Fruit fly (Drosophila melanogaster) whole organism, embryonic: ENCODE measurements around the gene euc.

Source experiments
- Blimp-1 ChIP-seq: fragments of 200-800 bp; sonication (Bioruptor generic); optimal IDR thresholded peaks from 3 replicates; lab custom pipeline; 2018; ENCODE audit warnings: missing biosample characterization, missing genetic modification characterization, mild to moderate bottlenecking, moderate library complexity, missing genetic modification reagents
- CG11696 ChIP-seq: fragments of 200-800 bp; sonication (Bioruptor generic); IDR thresholded peaks from 2 replicates; pipeline ENCODE4 v1.3.6; 2022; ENCODE audit warnings: missing biosample characterization, missing genetic modification characterization
- CG12071 ChIP-seq: fragments of 200-800 bp; sonication (Bioruptor generic); optimal IDR thresholded peaks from 3 replicates; lab custom pipeline; 2018; ENCODE audit warnings: missing biosample characterization, mild to moderate bottlenecking, missing genetic modification characterization
- CG12391 ChIP-seq: fragments of 200-800 bp; sonication (Bioruptor generic); optimal IDR thresholded peaks from 3 replicates; lab custom pipeline; 2018; ENCODE audit warnings: missing biosample characterization, mild to moderate bottlenecking, missing genetic modification characterization, moderate library complexity
- CG12659 ChIP-seq: fragments of 200-800 bp; sonication (Bioruptor generic); optimal IDR thresholded peaks from 3 replicates; lab custom pipeline; 2017; ENCODE audit warnings: mild to moderate bottlenecking, missing biosample characterization, missing genetic modification reagents, missing genetic modification characterization
- CG14014 ChIP-seq: fragments of 200-800 bp; sonication (Bioruptor generic); IDR thresholded peaks from 2 replicates; pipeline ENCODE4 v1.3.6; 2022; ENCODE audit warnings: missing biosample characterization, missing genetic modification characterization
- CG15696 ChIP-seq: fragments of 200-800 bp; sonication (Bioruptor generic); optimal IDR thresholded peaks from 2 replicates; lab custom pipeline; 2019; ENCODE audit warnings: missing biosample characterization, mild to moderate bottlenecking, missing genetic modification characterization, moderate library complexity
- CG16779 ChIP-seq: fragments of 200-800 bp; sonication (Bioruptor generic); IDR thresholded peaks from 2 replicates; pipeline ENCODE4 v1.3.6; 2022; ENCODE audit warnings: missing biosample characterization, missing genetic modification characterization
- CG17912 ChIP-seq: fragments of 200-800 bp; sonication (Bioruptor generic); optimal IDR thresholded peaks from 2 replicates; lab custom pipeline; 2018; ENCODE audit warnings: missing biosample characterization, mild to moderate bottlenecking, missing genetic modification characterization
- CG18599 ChIP-seq: fragments of 200-800 bp; sonication (Bioruptor generic); optimal IDR thresholded peaks from 3 replicates; lab custom pipeline; 2017; ENCODE audit warnings: missing biosample characterization, missing genetic modification characterization, mild to moderate bottlenecking, moderate library complexity, missing genetic modification reagents
- CG3281 ChIP-seq: fragments of 200-800 bp; sonication (Bioruptor generic); optimal IDR thresholded peaks from 3 replicates; lab custom pipeline; 2017; ENCODE audit warnings: missing biosample characterization, mild to moderate bottlenecking, missing genetic modification characterization
- CG34224 ChIP-seq: fragments of 200-800 bp; sonication (Bioruptor generic); IDR thresholded peaks from 3 replicates; pipeline ENCODE4 v1.3.6; 2022; ENCODE audit warnings: missing biosample characterization, missing genetic modification characterization; ENCODE audit not compliant: partially characterized antibody
- CG34422 ChIP-seq: fragments of 200-800 bp; sonication (Bioruptor generic); IDR thresholded peaks from 3 replicates; pipeline ENCODE4 v1.3.6; 2022; ENCODE audit warnings: missing biosample characterization, missing genetic modification characterization
- CG3838 ChIP-seq: fragments of 200-800 bp; sonication (Bioruptor generic); optimal IDR thresholded peaks from 3 replicates; lab custom pipeline; 2016; ENCODE audit warnings: missing biosample characterization, missing genetic modification characterization
- CG6175 ChIP-seq: fragments of 200-800 bp; sonication (Bioruptor generic); IDR thresholded peaks from 3 replicates; pipeline ENCODE4 v1.3.6; 2022; ENCODE audit warnings: missing biosample characterization, missing genetic modification characterization
- CG8388 ChIP-seq: fragments of 200-800 bp; sonication (Bioruptor generic); optimal IDR thresholded peaks from 2 replicates; lab custom pipeline; 2019; ENCODE audit warnings: missing biosample characterization, mild to moderate bottlenecking, missing genetic modification characterization, moderate library complexity
- CG8478 ChIP-seq: fragments of >200 bp; optimal IDR thresholded peaks from 2 replicates; lab custom pipeline; 2018
- CHES-1-like ChIP-seq: fragments of 200-800 bp; sonication (Bioruptor generic); optimal IDR thresholded peaks from 2 replicates; lab custom pipeline; 2016; ENCODE audit warnings: missing biosample characterization, missing genetic modification characterization
- CkIIα-i1 ChIP-seq: fragments of 200-800 bp; sonication (Bioruptor generic); IDR thresholded peaks from 2 replicates; pipeline ENCODE4 v1.3.6; 2022; ENCODE audit warnings: missing biosample characterization, missing genetic modification characterization
- ERR ChIP-seq: fragments of 200-800 bp; sonication (Bioruptor generic); optimal IDR thresholded peaks from 2 replicates; lab custom pipeline; 2016; ENCODE audit warnings: missing biosample characterization, missing genetic modification characterization
- Eip74EF ChIP-seq, 2 experiments: fragments of 200-800 bp in 1 of 2; fragments of >200 bp in 1 of 2; sonication (Bioruptor generic) in 1 of 2; optimal IDR thresholded peaks; 2 replicates each; lab custom pipeline; 2017 to 2019; ENCODE audit warnings: missing biosample characterization in 2 of 2, missing genetic modification characterization in 2 of 2, mild to moderate bottlenecking in 1 of 2, moderate library complexity in 1 of 2
- Jarid2 ChIP-seq: fragments of 200-800 bp; sonication (Bioruptor generic); optimal IDR thresholded peaks from 3 replicates; lab custom pipeline; 2017; ENCODE audit warnings: mild to moderate bottlenecking, missing biosample characterization, missing genetic modification reagents, missing genetic modification characterization
- MESR4 ChIP-seq: fragments of 200-800 bp; sonication (Bioruptor generic); optimal IDR thresholded peaks from 2 replicates; lab custom pipeline; 2018; ENCODE audit warnings: missing biosample characterization, mild to moderate bottlenecking, missing genetic modification characterization, moderate library complexity
- NfI ChIP-seq: fragments of 200-800 bp; sonication (Bioruptor generic); optimal IDR thresholded peaks from 3 replicates; lab custom pipeline; 2018; ENCODE audit warnings: missing biosample characterization, mild to moderate bottlenecking, missing genetic modification characterization, moderate library complexity
- Poxn ChIP-seq: fragments of 200-800 bp; sonication (Bioruptor generic); IDR thresholded peaks from 2 replicates; pipeline ENCODE4 v1.3.6; 2022; ENCODE audit warnings: missing biosample characterization, missing genetic modification characterization
- Stat92E ChIP-seq, 3 experiments: fragments of >200 bp in 2 of 3; fragments of 200-800 bp in 1 of 3; sonication (Bioruptor generic) in 1 of 3; optimal IDR thresholded peaks; 2 replicates each; lab custom pipeline; 2017 to 2019; ENCODE audit warnings: missing biosample characterization in 3 of 3, missing genetic modification characterization in 3 of 3, mild to moderate bottlenecking in 1 of 3, moderate library complexity in 1 of 3
- Trl ChIP-seq, 3 experiments: fragments of >200 bp in 2 of 3; fragments of 200-800 bp in 1 of 3; sonication (Bioruptor generic) in 1 of 3; optimal IDR thresholded peaks; 2 replicates in 1 of 3; 3 replicates in 2 of 3; lab custom pipeline; 2016 to 2017; ENCODE audit warnings: missing biosample characterization in 1 of 3, missing genetic modification characterization in 1 of 3
- ac ChIP-seq: fragments of 200-800 bp; sonication (Bioruptor generic); optimal IDR thresholded peaks from 3 replicates; lab custom pipeline; 2017; ENCODE audit warnings: missing biosample characterization, mild to moderate bottlenecking, missing genetic modification characterization
- ato ChIP-seq: fragments of 200-800 bp; sonication (Bioruptor generic); IDR thresholded peaks from 2 replicates; pipeline ENCODE4 v1.3.6; 2022; ENCODE audit warnings: missing biosample characterization, missing genetic modification characterization; ENCODE audit not compliant: partially characterized antibody
- ci ChIP-seq: fragments of 200-800 bp; sonication (Bioruptor generic); IDR thresholded peaks from 3 replicates; pipeline ENCODE4 v1.3.6; 2022; ENCODE audit warnings: missing biosample characterization, missing genetic modification characterization
- dimm ChIP-seq: fragments of 200-800 bp; sonication (Bioruptor generic); IDR thresholded peaks from 2 replicates; pipeline ENCODE4 v1.3.6; 2022; ENCODE audit warnings: missing biosample characterization, missing genetic modification characterization
- eyg ChIP-seq: fragments of 200-800 bp; sonication (Bioruptor generic); optimal IDR thresholded peaks from 3 replicates; lab custom pipeline; 2016; ENCODE audit warnings: missing biosample characterization, missing genetic modification characterization
- fru ChIP-seq: fragments of >200 bp; optimal IDR thresholded peaks from 2 replicates; lab custom pipeline; 2017
- h ChIP-seq: fragments of >200 bp; optimal IDR thresholded peaks from 2 replicates; lab custom pipeline; 2017
- insv ChIP-seq, 2 experiments: fragments of 200-800 bp; sonication (Bioruptor generic); optimal IDR thresholded peaks; 3 replicates each; lab custom pipeline; 2016 to 2018; ENCODE audit warnings: missing biosample characterization in 2 of 2, missing genetic modification characterization in 2 of 2
- kah ChIP-seq: fragments of 200-800 bp; sonication (Bioruptor generic); optimal IDR thresholded peaks from 2 replicates; lab custom pipeline; 2018; ENCODE audit warnings: missing biosample characterization, mild to moderate bottlenecking, missing genetic modification characterization
- mam ChIP-seq: fragments of 200-800 bp; sonication (Bioruptor generic); optimal IDR thresholded peaks from 3 replicates; lab custom pipeline; 2016; ENCODE audit warnings: missing biosample characterization, missing genetic modification characterization
- nmo ChIP-seq: fragments of 200-800 bp; sonication (Bioruptor generic); optimal IDR thresholded peaks from 2 replicates; lab custom pipeline; 2018; ENCODE audit warnings: missing biosample characterization, mild to moderate bottlenecking, missing genetic modification characterization, moderate library complexity
- pnt ChIP-seq: fragments of 200-800 bp; sonication (Bioruptor generic); optimal IDR thresholded peaks from 3 replicates; lab custom pipeline; 2016; ENCODE audit warnings: missing biosample characterization, missing genetic modification characterization
- prd ChIP-seq, 3 experiments: fragments of >200 bp in 2 of 3; fragments of 200-800 bp in 1 of 3; sonication (Bioruptor generic) in 1 of 3; optimal IDR thresholded peaks in 2 of 3; IDR thresholded peaks in 1 of 3; 2 replicates in 2 of 3; 3 replicates in 1 of 3; pipeline versions ENCODE4 v1.3.6 to Lab custom; 2017 to 2022; ENCODE audit warnings: missing biosample characterization in 1 of 3, missing genetic modification characterization in 1 of 3
- pros ChIP-seq: fragments of 200-800 bp; sonication (Bioruptor generic); optimal IDR thresholded peaks from 3 replicates; lab custom pipeline; 2019; ENCODE audit warnings: missing biosample characterization, mild to moderate bottlenecking, missing genetic modification characterization, moderate library complexity
- rib ChIP-seq: fragments of 200-800 bp; sonication (Bioruptor generic); IDR thresholded peaks from 2 replicates; pipeline ENCODE4 v1.3.6; 2022; ENCODE audit warnings: missing biosample characterization, missing genetic modification characterization
- scrt ChIP-seq: fragments of 200-800 bp; sonication (Bioruptor generic); optimal IDR thresholded peaks from 2 replicates; lab custom pipeline; 2018; ENCODE audit warnings: missing biosample characterization, mild to moderate bottlenecking, missing genetic modification characterization, moderate library complexity
- tio ChIP-seq: fragments of 200-800 bp; sonication (Bioruptor generic); optimal IDR thresholded peaks from 2 replicates; lab custom pipeline; 2017; ENCODE audit warnings: missing biosample characterization, missing genetic modification characterization, inconsistent platforms
- trem ChIP-seq: fragments of 200-800 bp; optimal IDR thresholded peaks from 3 replicates; lab custom pipeline; 2019; ENCODE audit warnings: missing biosample characterization, mild to moderate bottlenecking, missing genetic modification characterization, moderate library complexity
- twi ChIP-seq: fragments of 200-800 bp; optimal IDR thresholded peaks from 2 replicates; lab custom pipeline; 2019; ENCODE audit warnings: missing biosample characterization, mild to moderate bottlenecking, missing genetic modification characterization, moderate library complexity
- tx ChIP-seq: fragments of 200-800 bp; sonication (Bioruptor generic); optimal IDR thresholded peaks from 2 replicates; lab custom pipeline; 2016; ENCODE audit warnings: missing biosample characterization, missing genetic modification characterization
- usp ChIP-seq: fragments of >200 bp; optimal IDR thresholded peaks from 2 replicates; lab custom pipeline; 2017; ENCODE audit warnings: missing biosample characterization, missing genetic modification characterization
- wor ChIP-seq: fragments of 200-800 bp; sonication (Bioruptor generic); IDR thresholded peaks from 2 replicates; pipeline ENCODE4 v1.3.6; 2022; ENCODE audit warnings: missing biosample characterization, missing genetic modification characterization

euc gene

dm6 chr3R:19017318-19018043, 38.9 kb upstream of the euc start (continued):
- TF ChIP-seq tx (GFP tag; lab: Kevin White, UChicago): no peak
- no peak for TF ChIP-seq CG8478
- TF ChIP-seq CG3838 (GFP tag; lab: Kevin White, UChicago): no peak
- TF ChIP-seq CG16779 (GFP tag; lab: Robert Waterston, UW): no peak
- TF ChIP-seq usp (GFP tag; lab: Kevin White, UChicago): no peak
- no peak for TF ChIP-seq CG15696 (tag; lab: Kevin White, UChicago)
- TF ChIP-seq NfI (GFP tag; lab: Kevin White, UChicago): no peak
- no peak for TF ChIP-seq CG12071
- TF ChIP-seq mam: no peak
- TF ChIP-seq ato: no peak
- TF ChIP-seq insv (GFP tag; optimal IDR thresholded peaks at IDR 0.05; lab: Kevin White, UChicago): no peak
- TF ChIP-seq CG11696: no peak
- TF ChIP-seq Stat92E (GFP tag; optimal IDR thresholded peaks at IDR 0.05; lab: Kevin White, UChicago): no peak
- TF ChIP-seq CG12659 (GFP tag; lab: Kevin White, UChicago): no peak
- TF ChIP-seq CG34422 (GFP tag; lab: Robert Waterston, UW): no peak
- no peak for TF ChIP-seq Eip74EF (GFP tag; optimal IDR thresholded peaks at IDR 0.05; lab: Kevin White, UChicago)
- no peak for TF ChIP-seq eyg
- peak; percentile 80 for TF ChIP-seq pros (GFP tag; lab: Kevin White, UChicago)
- TF ChIP-seq ac (GFP tag; lab: Kevin White, UChicago): no peak
- no peak for TF ChIP-seq CG12391 (tag; lab: Kevin White, UChicago)
- TF ChIP-seq Jarid2 (GFP tag; lab: Kevin White, UChicago): no peak
- TF ChIP-seq h (lab: Kevin White, UChicago): no peak
- no peak for TF ChIP-seq CkIIα-i1 (GFP tag; lab: Robert Waterston, UW)
- no peak for TF ChIP-seq CG6175 (GFP tag; lab: Robert Waterston, UW)
- no peak for TF ChIP-seq dimm (GFP tag; lab: Robert Waterston, UW)
- TF ChIP-seq CG34224 (GFP tag; lab: Robert Waterston, UW): 0 out of 3 replicates have a peak, but pooled peaks have one; percentile 9
- no peak for TF ChIP-seq Trl (optimal IDR thresholded peaks at IDR 0.05; lab: Kevin White, UChicago)
- no peak for TF ChIP-seq Trl (GFP tag; optimal IDR thresholded peaks at IDR 0.05; lab: Kevin White, UChicago)
- TF ChIP-seq CHES-1-like (GFP tag; lab: Kevin White, UChicago): no peak
- no peak for TF ChIP-seq trem
- TF ChIP-seq nmo (GFP tag; lab: Kevin White, UChicago): no peak
- no peak for TF ChIP-seq MESR4 (GFP tag; lab: Kevin White, UChicago)
- no peak for TF ChIP-seq CG17912 (GFP tag; lab: Kevin White, UChicago)
- no peak for TF ChIP-seq CG3281 (GFP tag; lab: Kevin White, UChicago)
- no peak for TF ChIP-seq CG8388
- no peak for TF ChIP-seq twi (tag; lab: Kevin White, UChicago)
- TF ChIP-seq kah (GFP tag; lab: Kevin White, UChicago): no peak
- peak; percentile 7 for TF ChIP-seq scrt (GFP tag; lab: Kevin White, UChicago)
- no peak for TF ChIP-seq fru (lab: Kevin White, UChicago)
- TF ChIP-seq CG18599 (GFP tag; lab: Kevin White, UChicago): no peak
- TF ChIP-seq CG14014 (GFP tag; lab: Robert Waterston, UW): no peak
- no peak for TF ChIP-seq wor (GFP tag; lab: Robert Waterston, UW)
- TF ChIP-seq ERR (GFP tag; lab: Kevin White, UChicago): no peak
- TF ChIP-seq Poxn: no peak
- TF ChIP-seq tio: no peak
- TF ChIP-seq prd (optimal IDR thresholded peaks at IDR 0.05; lab: Kevin White, UChicago): no peak
- no peak for TF ChIP-seq prd (GFP tag; IDR thresholded peaks at IDR 0.05; lab: Robert Waterston, UW)
- no peak for TF ChIP-seq rib
- 0 out of 3 replicates have a peak, but pooled peaks have one; percentile 31 for TF ChIP-seq ci (GFP tag; lab: Robert Waterston, UW)
- no peak for TF ChIP-seq pnt
- no peak for TF ChIP-seq Blimp-1
